Fruit fly (Drosophila melanogaster) whole organism, adult: ENCODE measurements around the gene CG1142.

ENCODE experiments used
- CG11617 ChIP-seq: fragments of 200-800 bp; sonication (Bioruptor generic); optimal IDR thresholded peaks from 2 replicates; lab custom pipeline; 2017; ENCODE audit warnings: mild to moderate bottlenecking, missing biosample characterization, missing genetic modification reagents, missing genetic modification characterization
- CG12768 ChIP-seq: fragments of 200-800 bp; sonication (Bioruptor generic); optimal IDR thresholded peaks from 2 replicates; lab custom pipeline; 2017; ENCODE audit warnings: missing biosample characterization, missing genetic modification characterization, mild to moderate bottlenecking, moderate library complexity, missing genetic modification reagents
- CG14711 ChIP-seq: fragments of 200-800 bp; sonication (Bioruptor generic); optimal IDR thresholded peaks from 2 replicates; lab custom pipeline; 2018; ENCODE audit warnings: missing biosample characterization, mild to moderate bottlenecking, missing genetic modification characterization, moderate library complexity
- CG1620 ChIP-seq: fragments of 200-800 bp; sonication (Bioruptor generic); optimal IDR thresholded peaks from 2 replicates; lab custom pipeline; 2016; ENCODE audit warnings: missing biosample characterization, missing genetic modification characterization
- CG33017 ChIP-seq: fragments of 200-800 bp; sonication (Bioruptor generic); optimal IDR thresholded peaks from 2 replicates; lab custom pipeline; 2018; ENCODE audit warnings: missing biosample characterization, mild to moderate bottlenecking, missing genetic modification characterization, moderate library complexity
- CG5204 ChIP-seq: fragments of 200-800 bp; sonication (Bioruptor generic); optimal IDR thresholded peaks from 2 replicates; lab custom pipeline; 2016; ENCODE audit warnings: missing biosample characterization, missing genetic modification characterization
- CG7045 ChIP-seq: fragments of 200-800 bp; sonication (Bioruptor generic); optimal IDR thresholded peaks from 2 replicates; lab custom pipeline; 2017; ENCODE audit warnings: missing biosample characterization, mild to moderate bottlenecking, missing genetic modification characterization
- CG7101 ChIP-seq: fragments of 200-800 bp; sonication (Bioruptor generic); optimal IDR thresholded peaks from 2 replicates; lab custom pipeline; 2018; ENCODE audit warnings: missing biosample characterization, mild to moderate bottlenecking, missing genetic modification characterization, moderate library complexity
- Clk ChIP-seq: fragments of 200-800 bp; sonication (Bioruptor generic); optimal IDR thresholded peaks from 2 replicates; lab custom pipeline; 2017; ENCODE audit warnings: missing biosample characterization, missing genetic modification characterization
- Crg-1 ChIP-seq: fragments of 200-800 bp; sonication (Bioruptor generic); optimal IDR thresholded peaks from 2 replicates; lab custom pipeline; 2016; ENCODE audit warnings: missing biosample characterization, missing genetic modification characterization
- Hr96 ChIP-seq: fragments of 200-800 bp; sonication (Bioruptor generic); optimal IDR thresholded peaks from 2 replicates; lab custom pipeline; 2016; ENCODE audit warnings: missing biosample characterization, missing genetic modification characterization
- Mnt ChIP-seq: fragments of 200-800 bp; sonication (Bioruptor generic); optimal IDR thresholded peaks from 2 replicates; lab custom pipeline; 2016; ENCODE audit warnings: missing biosample characterization, mild to moderate bottlenecking, missing genetic modification characterization
- bab1 ChIP-seq: fragments of 200-800 bp; sonication (Bioruptor generic); optimal IDR thresholded peaks from 3 replicates; lab custom pipeline; 2019; ENCODE audit warnings: missing biosample characterization, mild to moderate bottlenecking, missing genetic modification characterization, moderate library complexity
- cic ChIP-seq: fragments of 200-800 bp; sonication (Bioruptor generic); optimal IDR thresholded peaks from 2 replicates; lab custom pipeline; 2017; ENCODE audit warnings: missing biosample characterization, mild to moderate bottlenecking, missing genetic modification characterization, moderate library complexity
- cnc ChIP-seq, 2 experiments: fragments of >200 bp; optimal IDR thresholded peaks; 2 replicates each; lab custom pipeline; 2017
- kay ChIP-seq: fragments of 200-800 bp; sonication (Bioruptor generic); peaks from one replicate; lab custom pipeline; 2016; ENCODE audit warnings: missing biosample characterization, missing genetic modification characterization, borderline replicate concordance
- ovo ChIP-seq: fragments of 200-800 bp; sonication (Bioruptor generic); optimal IDR thresholded peaks from 2 replicates; lab custom pipeline; 2016; ENCODE audit warnings: missing biosample characterization, missing genetic modification characterization
- pad ChIP-seq: fragments of 200-800 bp; sonication (Bioruptor generic); optimal IDR thresholded peaks from 3 replicates; lab custom pipeline; 2017; ENCODE audit warnings: missing biosample characterization, missing genetic modification characterization, mild to moderate bottlenecking, moderate library complexity, missing genetic modification reagents
- tj ChIP-seq: fragments of 200-800 bp; sonication (Bioruptor generic); optimal IDR thresholded peaks from 3 replicates; lab custom pipeline; 2017; ENCODE audit warnings: missing biosample characterization, mild to moderate bottlenecking, missing genetic modification characterization, moderate library complexity
- toe ChIP-seq: fragments of 200-800 bp; sonication (Bioruptor generic); optimal IDR thresholded peaks from 2 replicates; lab custom pipeline; 2016; ENCODE audit warnings: missing biosample characterization, missing genetic modification characterization

CG1142 gene

DNA sequence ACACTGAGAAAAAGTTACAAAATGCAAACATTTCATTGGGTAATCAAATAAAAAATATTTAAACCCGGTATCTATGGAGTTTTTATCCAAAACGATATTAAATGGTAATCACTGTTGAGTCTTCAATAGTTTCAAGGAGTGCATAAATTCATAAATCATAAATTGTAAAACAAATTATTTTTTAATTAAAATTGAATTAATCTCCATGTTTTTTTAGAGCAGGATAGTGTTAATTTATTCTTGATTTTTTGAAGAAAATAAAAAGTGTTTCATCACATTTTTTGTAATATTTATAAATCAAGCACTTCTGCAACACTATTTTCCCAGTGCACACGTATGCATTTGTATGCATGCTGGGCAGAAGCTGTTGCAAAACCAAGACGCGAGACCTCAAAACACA lies 17.3 kb upstream of the CG1142 start:
- peak; percentile 48 for TF ChIP-seq bab1 (GFP tag; lab: Kevin White, UChicago)
- TF ChIP-seq CG1620 (GFP tag; lab: Kevin White, UChicago): no peak

DNA sequence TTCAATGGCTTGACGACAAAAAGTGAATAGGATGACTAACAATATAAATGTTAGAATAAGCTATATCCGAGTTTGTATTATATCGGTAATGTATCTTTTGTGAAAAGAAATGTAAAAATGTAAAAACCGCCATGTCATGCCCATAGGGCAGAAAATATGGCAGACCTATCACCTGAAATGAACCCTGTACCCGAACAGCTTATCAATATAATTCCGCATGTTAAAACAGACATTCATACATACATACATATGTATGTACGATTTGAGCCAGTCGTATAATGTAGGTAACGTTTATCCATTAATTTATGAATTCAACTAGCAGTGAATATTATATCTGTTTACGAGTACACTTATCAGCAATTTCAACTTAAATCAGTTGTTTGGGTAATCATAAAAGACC lies 16.3 kb upstream of the CG1142 start:
- TF ChIP-seq CG7101 (tag; lab: Kevin White, UChicago) (no peak), Crg-1 (no peak), Hr96 (GFP tag; lab: Kevin White, UChicago) (no peak), tj (GFP tag; lab: Kevin White, UChicago) (peak; percentile 33), cnc (optimal IDR thresholded peaks at IDR 0.05; lab: Kevin White, UChicago) (peak; percentile 17 to 92), CG14711 (tag; lab: Kevin White, UChicago) (no peak), toe (GFP tag; lab: Kevin White, UChicago) (no peak), Mnt (GFP tag; lab: Kevin White, UChicago) (no peak), Clk (GFP tag; lab: Kevin White, UChicago) (no peak), CG7045 (GFP tag; lab: Kevin White, UChicago) (no peak), CG33017 (tag; lab: Kevin White, UChicago) (no peak), CG11617 (GFP tag; lab: Kevin White, UChicago) (no peak), pad (no peak)

DNA sequence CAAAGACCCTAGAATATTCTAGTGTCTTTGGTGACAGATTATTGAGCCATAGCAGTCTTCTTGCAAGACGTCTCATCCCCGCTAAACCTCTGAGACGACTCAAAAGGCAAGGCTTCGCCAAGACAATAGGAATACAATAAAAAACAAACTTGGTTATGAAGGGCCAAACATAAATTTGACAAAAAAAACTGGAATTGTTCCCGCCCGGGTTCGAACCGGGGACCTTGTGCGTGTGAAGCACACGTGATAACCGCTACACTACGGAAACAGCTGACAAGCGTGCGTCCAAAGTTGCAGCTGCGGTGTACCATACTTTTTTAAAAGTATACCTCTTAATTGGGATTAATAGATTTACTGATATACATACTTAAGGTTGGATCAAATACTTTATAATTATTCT lies 2.1 kb upstream of the CG1142 start:
- TF ChIP-seq CG11617 (GFP tag; lab: Kevin White, UChicago): no peak
- no peak for TF ChIP-seq CG7045 (GFP tag; lab: Kevin White, UChicago)
- no peak for TF ChIP-seq toe (GFP tag; lab: Kevin White, UChicago)
- no peak for TF ChIP-seq Mnt (GFP tag; lab: Kevin White, UChicago)
- no peak for TF ChIP-seq bab1 (GFP tag; lab: Kevin White, UChicago)
- TF ChIP-seq CG1620 (GFP tag; lab: Kevin White, UChicago): no peak
- TF ChIP-seq ovo (GFP tag; lab: Kevin White, UChicago): no peak
- TF ChIP-seq Clk (GFP tag; lab: Kevin White, UChicago): no peak

DNA sequence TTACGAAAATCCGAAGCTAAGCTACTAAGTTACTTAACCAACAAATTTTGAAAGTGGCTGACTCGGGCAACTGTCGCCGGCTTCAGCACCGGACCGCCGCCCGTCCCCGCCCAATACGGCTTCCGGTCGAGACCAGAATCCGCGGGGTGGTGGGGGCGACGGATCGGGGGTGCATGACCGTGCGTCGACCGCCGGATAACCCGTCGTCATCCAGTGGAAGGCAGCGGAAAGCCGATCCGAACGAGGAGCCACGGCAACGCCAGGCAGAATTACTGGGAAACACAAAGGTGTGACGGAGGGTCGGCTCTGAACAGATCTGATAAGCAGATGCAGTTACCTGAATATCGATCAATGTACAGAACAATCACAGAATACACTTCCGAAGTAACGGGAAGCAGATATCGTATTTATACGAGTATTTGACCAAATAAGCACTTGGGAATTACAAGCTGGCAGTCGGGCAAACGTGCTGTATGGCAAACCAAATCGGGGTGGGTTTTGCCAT lies 1.1 kb upstream of the CG1142 start:
- TF ChIP-seq Crg-1 (peak; percentile 72), bab1 (GFP tag; lab: Kevin White, UChicago) (peak; percentile 86), pad (peak; percentile 82), kay (no peak), CG33017 (tag; lab: Kevin White, UChicago) (peak; percentile 71), Clk (GFP tag; lab: Kevin White, UChicago) (peak; percentile 72), CG7101 (tag; lab: Kevin White, UChicago) (peak; percentile 79), CG7045 (GFP tag; lab: Kevin White, UChicago) (peak; percentile 87), cnc (optimal IDR thresholded peaks at IDR 0.05; lab: Kevin White, UChicago) (no peak), CG1620 (GFP tag; lab: Kevin White, UChicago) (peak; percentile 74), CG12768 (GFP tag; lab: Kevin White, UChicago) (peak; percentile 97), ovo (GFP tag; lab: Kevin White, UChicago) (peak; percentile 87), tj (GFP tag; lab: Kevin White, UChicago) (peak; percentile 94), CG5204 (GFP tag; lab: Kevin White, UChicago) (peak; percentile 48), cic (GFP tag; lab: Kevin White, UChicago) (peak; percentile 91), Hr96 (GFP tag; lab: Kevin White, UChicago) (peak; percentile 83), Mnt (GFP tag; lab: Kevin White, UChicago) (peak; percentile 80), CG11617 (GFP tag; lab: Kevin White, UChicago) (peak; percentile 62), CG14711 (tag; lab: Kevin White, UChicago) (peak; percentile 33), toe (GFP tag; lab: Kevin White, UChicago) (peak; percentile 80)

DNA sequence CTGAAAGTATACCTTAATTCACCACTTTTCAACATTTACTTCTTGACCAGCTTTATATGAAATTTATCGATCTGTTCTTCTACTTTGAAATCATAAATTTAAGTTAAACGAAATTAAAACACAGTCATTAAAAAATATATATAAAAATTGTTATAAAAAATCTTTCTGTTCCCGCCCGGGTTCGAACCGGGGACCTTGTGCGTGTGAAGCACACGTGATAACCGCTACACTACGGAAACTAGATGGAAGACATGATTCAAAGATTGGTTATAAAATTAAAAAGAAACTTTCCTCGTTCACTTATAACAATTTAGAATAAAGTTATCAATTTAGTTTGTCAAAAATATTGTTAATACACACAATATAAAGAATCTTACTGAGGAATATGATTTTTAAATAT lies 1.7 kb downstream of the CG1142 start:
- TF ChIP-seq CG7101 (tag; lab: Kevin White, UChicago) (no peak), Mnt (GFP tag; lab: Kevin White, UChicago) (no peak), CG33017 (tag; lab: Kevin White, UChicago) (no peak), CG14711 (tag; lab: Kevin White, UChicago) (no peak), bab1 (GFP tag; lab: Kevin White, UChicago) (no peak), CG11617 (GFP tag; lab: Kevin White, UChicago) (no peak)

DNA sequence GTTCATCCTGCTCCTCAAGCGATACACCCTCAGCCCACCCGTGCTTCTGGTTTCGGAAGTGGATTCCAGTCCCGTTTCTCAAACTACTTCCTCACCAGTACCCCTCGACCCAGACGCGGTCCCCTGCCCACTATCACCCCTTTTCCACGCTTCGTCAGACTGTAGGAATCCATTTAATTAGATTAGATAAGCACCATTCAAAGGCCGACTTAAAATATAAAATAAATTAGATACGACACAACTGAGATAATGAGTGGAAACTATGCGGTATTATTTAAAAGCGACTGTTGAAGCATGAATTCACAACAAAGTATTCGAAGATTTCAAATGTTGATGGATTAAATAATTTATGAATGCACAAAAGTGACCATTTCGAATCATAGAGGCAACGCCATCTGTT lies 32.2 kb downstream of the CG1142 start:
- TF ChIP-seq pad (no peak), cnc (optimal IDR thresholded peaks at IDR 0.05; lab: Kevin White, UChicago) (no peak), toe (GFP tag; lab: Kevin White, UChicago) (no peak), CG33017 (tag; lab: Kevin White, UChicago) (no peak), CG7101 (tag; lab: Kevin White, UChicago) (no peak), kay (no peak), Mnt (GFP tag; lab: Kevin White, UChicago) (no peak), CG1620 (GFP tag; lab: Kevin White, UChicago) (no peak), ovo (GFP tag; lab: Kevin White, UChicago) (no peak), CG12768 (GFP tag; lab: Kevin White, UChicago) (no peak), bab1 (GFP tag; lab: Kevin White, UChicago) (no peak), Hr96 (GFP tag; lab: Kevin White, UChicago) (no peak), CG5204 (GFP tag; lab: Kevin White, UChicago) (no peak)
